Fruit fly (Drosophila melanogaster) whole organism, larva: ENCODE results near the gene CG13116.

ENCODE experiments used
- noc ChIP-seq: fragments of 200-800 bp; sonication (Bioruptor generic); optimal IDR thresholded peaks from 3 replicates; lab custom pipeline; 2019; ENCODE audit warnings: missing biosample characterization, mild to moderate bottlenecking, missing genetic modification characterization, moderate library complexity

CG13116 gene

DNA sequence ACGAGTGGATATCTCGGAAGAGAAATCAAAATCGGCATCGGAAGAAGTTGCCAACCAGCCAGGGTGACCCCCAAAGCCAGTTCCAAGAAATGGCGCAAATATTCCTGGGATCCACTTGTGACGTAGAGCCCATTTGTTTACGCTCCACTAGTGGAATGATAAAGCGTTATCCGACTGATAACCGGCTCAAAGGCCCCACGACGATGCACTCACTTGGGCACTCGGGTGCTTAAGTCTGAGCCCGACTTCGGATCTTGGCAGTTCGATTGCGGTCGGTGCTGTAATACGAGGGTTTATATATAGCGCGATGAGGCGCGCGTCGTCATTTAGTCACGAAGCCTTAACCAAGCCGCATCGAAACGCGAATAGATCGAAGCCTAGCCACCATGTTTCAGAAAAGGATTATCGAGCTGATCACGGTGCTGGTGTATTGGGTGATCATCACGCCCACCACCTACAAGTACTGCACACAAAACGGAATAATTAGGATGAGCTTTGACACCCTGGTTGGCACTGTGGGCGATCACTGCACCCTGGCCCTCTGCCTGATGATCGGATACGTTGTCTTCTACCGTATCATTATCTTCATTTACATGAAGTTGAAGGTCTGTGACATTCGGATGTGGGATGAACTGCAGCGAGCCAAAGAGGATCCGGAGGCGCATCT lies at the start of gene CG13116:
CG13116 (plus strand) TSS at position 323 of the 667 bp plus-strand sequence.
- no peak for TF ChIP-seq noc (tag; lab: Kevin White, UChicago)

dm6 chr2L:9684108-9684507 lies 45.6 kb upstream of the CG13116 start:
- no peak for TF ChIP-seq noc (tag; lab: Kevin White, UChicago)

- TF ChIP-seq noc (tag; lab: Kevin White, UChicago), result no peak
Measured at dm6 chr2L:9685184-9685583, 44.6 kb upstream of the CG13116 start.

- no peak for TF ChIP-seq noc (tag; lab: Kevin White, UChicago)
Measured at dm6 chr2L:9685993-9686392, 43.7 kb upstream of the CG13116 start.

DNA sequence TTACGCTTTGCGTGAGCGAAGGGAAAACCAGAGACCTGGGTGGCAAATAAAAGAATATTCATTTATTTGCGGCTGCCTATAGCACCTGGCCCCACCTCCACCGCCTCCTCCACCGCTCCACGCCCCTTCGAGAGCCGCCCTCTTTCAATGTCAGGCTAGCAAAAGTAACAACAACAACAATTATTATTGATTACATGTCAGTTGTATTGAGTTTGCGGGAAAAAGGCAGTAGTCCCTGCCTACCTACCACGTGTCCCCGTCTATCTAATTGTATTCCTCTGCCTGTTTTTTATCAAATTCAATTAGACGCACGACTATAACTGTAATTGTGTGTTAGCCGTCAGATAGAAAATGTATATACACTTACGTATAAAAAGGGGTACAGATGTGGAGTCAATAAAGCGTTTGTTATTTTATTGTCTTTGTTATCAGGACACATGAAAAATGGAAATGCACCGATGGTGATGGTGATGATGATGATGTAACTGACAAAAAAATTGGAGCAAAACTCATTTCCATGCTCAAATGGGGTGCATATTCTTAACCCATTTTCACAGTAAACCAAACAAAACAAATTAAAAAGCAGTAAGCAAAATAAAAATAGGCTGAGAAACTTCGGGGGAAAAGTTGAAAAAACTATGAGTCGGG lies 39.1 kb upstream of the CG13116 start:
- TF ChIP-seq noc (tag; lab: Kevin White, UChicago), result no peak

DNA sequence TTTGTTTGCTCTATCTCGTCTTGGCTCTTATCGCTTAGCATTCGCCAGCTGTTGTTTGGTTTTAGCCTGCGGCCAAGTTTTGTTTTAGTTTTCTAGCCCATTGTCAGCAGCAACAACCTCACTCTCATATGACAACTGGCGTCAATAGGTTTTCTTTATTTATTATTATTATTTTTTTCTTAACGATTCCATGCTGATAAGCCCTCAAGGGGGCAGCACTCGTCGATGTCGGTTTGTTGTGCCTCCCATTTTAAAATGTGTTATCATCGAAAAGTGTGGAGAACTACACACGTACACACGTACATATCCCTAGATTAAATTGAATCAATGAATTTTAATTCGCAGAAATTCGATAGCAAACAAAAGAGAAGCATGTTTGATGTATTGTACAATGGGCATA lies 38.5 kb upstream of the CG13116 start:
- peak; percentile 5 for TF ChIP-seq noc (tag; lab: Kevin White, UChicago)

DNA sequence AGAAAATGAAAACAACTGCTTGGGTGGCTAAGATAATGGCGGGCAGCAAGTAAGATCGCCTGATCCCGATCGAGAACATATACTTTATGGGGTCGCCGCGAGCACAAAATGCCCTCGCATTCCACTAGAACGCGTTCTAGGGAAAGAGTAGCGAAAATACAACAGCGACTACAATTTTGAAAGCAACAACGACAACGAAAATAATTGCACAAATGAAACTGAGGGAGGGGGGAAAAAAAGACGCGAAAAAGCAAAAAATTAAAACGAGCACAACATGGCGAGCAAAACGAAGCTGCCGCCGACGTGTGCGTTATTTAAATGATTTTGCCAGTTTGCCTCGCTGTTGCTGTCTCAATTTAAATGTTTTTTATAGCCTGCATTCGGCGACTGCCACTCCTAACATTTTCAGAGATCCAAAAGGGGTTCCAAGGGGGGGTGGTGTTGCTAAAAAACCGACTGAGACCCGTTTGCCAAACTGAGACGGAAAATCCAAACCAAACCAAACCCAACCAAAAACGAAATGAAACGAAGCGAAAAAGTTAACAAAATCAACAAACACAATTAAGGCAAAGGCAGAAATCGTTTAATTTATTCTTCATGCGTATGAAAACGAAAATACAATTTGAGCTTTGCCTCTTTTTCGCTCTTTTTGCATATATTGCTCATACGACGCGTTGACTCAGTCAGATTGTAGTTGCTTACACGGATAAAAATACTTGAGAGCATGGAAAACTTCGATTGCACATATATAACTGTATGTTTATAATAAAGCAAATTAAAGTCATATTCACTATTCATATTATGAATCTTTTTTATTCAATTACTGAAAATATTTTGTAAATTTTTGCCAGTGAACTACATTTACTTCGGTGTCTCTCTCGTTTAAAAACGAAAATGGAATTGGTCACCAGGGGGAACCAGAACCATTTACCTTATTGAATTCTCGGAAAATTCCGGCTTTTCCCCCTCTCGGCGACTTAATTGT lies 37.1 kb upstream of the CG13116 start:
- peak; percentile 67 for TF ChIP-seq noc (tag; lab: Kevin White, UChicago)

DNA sequence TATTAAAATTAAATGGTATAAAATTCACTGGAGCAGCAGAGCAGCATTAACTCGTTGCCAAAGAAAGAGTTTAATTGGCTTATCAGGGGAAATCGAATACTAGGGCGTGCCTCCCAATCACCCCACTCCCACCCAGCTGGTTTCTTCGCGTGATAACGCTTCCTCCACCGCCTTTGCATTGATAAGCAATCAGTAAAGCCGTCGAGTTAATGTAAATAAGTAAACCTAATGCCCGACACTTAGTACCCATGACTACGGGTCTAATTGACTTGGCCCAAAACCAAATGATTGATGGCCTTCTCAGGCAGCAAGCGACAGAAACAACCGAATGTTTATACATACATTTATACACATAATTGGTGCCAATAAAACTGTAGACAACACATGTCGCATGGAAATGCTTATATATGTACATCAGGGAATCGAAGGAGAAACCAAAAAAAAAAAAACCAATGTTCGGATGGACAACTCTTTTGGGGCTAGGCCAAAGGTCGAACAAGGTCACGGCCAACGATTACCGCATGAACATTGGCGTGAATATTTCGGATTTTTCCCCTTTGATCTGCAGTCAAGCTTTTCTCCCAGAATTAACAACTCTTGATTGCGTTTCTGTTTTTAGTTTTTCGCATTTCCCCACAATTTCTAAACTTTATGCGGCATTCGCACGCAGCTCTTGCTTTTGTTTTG lies 35.7 kb upstream of the CG13116 start:
- no peak for TF ChIP-seq noc (tag; lab: Kevin White, UChicago)

DNA sequence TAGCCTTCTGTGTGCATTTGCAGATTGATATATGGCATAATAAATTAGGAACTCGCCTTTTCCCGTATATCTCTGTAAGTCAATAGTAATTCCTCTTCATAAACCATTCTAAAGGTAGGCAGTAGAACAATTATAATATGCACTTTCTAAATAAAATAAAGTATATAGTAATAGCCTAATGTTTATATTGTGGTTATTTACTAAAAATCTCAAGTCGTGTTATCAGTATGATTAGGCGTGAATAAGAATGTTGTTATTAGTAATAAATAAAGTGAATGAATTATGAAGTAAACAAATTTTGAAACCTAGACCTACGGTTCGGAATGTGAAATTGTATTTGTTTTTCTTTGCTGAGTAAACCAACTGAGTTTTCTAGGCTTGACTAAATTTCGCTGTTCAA lies 34.0 kb upstream of the CG13116 start:
- no peak for TF ChIP-seq noc (tag; lab: Kevin White, UChicago)

DNA sequence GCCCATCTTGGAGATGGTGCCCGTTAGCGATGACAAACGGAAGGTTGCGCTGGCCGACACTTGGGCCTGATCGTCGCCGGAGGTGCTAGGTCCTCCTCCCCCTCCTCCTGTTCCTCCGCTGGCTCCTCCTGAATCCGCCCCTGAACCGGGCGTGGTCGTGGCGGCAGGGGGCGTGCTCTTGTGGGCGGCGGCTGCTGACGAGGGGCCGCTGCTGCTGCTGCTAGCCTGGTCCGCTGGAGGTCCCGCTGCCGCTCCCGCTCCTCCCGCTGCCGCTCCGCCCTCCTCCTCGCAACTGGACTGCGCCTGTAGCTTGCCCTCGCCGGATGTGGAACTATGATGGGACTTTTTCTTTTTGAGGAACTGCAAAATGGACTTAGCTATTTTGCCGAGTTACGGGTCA lies 32.2 kb upstream of the CG13116 start:
- TF ChIP-seq noc (tag; lab: Kevin White, UChicago), result no peak

DNA sequence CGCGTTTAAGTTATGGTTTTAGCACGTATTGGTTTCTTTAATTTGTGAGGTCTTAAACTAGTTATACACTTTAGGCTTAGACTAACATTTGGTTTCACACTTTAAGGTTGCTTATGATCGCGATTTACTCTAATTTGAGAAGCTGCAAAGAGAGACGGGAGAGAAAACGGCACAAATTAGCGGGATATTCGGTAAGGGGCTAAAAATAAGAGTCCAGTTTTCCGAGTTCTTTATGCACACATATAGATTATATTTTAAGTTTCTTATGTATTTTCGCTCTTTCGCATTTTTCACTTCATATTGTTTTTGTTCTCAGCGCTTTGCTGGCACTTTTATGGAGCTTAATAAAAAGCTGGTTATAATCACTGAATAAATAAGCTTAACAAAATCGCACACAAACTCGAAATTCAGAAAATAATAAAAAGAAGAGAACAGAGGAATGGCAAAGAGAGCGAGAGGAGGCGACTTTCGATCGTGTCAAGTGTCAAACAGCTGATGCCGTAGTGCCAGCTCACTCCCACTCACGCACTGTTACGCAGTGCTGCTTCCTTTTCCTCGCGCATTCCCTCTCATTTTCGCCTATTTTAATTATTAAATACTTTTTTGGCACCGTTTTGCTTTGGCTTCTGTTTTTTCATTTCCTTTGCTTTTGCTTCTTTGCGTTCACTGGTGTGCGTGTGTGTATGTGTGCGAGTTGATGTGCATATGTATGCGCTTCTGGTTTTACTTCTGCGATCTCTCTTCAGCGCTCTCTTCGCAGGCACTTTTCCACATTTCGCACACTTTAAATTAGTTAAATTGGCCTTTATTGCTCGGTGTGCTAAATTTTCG lies 31.4 kb upstream of the CG13116 start:
- TF ChIP-seq noc (tag; lab: Kevin White, UChicago), result peak; percentile 30

- TF ChIP-seq noc (tag; lab: Kevin White, UChicago), result peak; percentile 39
Measured at dm6 chr2L:9698923-9699493, 30.7 kb upstream of the CG13116 start, which contains the start of gene Pka-C1. Gene Pka-C1 (minus strand): TSS chr2L:9699297.

DNA sequence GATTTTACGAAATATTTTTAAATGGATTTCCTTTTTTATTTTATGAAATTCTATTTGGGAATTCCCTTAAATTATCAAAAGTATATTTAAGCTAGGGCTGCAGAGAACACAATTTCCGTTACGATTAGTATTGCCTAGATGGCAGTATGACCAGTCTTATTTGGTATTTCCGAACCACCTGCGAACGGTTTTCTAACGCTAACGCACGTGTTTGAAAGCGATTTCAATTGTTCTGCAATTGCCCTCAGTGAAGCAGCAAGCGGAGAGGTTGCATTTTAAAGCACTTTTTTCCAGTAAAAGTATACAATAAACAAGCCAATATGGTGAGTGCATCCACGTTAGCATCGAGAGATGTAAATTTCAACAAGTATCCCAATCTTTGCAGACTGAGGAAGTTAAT lies 30.1 kb upstream of the CG13116 start, which contains the start of gene hoip:
hoip (plus strand) TSS at position 177 of the 400 bp plus-strand sequence.
- TF ChIP-seq noc (tag; lab: Kevin White, UChicago), result no peak

DNA sequence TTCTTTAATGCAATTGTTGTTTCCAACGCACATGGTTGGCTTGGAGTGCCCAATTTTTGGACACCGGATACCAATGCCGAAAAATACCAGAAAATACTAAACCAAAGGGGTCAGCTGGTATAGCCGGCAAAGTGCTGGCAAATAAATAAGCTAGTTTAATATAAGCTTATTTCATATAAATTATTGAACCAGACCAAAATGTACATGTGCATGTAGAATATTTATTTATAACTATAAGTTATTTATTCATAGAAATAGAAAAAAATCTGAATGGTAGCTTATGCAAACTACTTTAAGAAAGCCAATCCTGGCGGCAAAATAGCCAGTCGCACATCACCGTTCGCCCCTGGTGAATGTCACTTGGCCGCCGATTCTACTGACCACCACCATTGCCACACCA lies 29.3 kb upstream of the CG13116 start, which contains the start of gene pelo:
pelo (plus strand) TSS at position 357 of the 400 bp plus-strand sequence.
- peak; percentile 70 for TF ChIP-seq noc (tag; lab: Kevin White, UChicago)
